Fruit fly (Drosophila melanogaster): ENCODE results near the gene CG32756.

DNA sequence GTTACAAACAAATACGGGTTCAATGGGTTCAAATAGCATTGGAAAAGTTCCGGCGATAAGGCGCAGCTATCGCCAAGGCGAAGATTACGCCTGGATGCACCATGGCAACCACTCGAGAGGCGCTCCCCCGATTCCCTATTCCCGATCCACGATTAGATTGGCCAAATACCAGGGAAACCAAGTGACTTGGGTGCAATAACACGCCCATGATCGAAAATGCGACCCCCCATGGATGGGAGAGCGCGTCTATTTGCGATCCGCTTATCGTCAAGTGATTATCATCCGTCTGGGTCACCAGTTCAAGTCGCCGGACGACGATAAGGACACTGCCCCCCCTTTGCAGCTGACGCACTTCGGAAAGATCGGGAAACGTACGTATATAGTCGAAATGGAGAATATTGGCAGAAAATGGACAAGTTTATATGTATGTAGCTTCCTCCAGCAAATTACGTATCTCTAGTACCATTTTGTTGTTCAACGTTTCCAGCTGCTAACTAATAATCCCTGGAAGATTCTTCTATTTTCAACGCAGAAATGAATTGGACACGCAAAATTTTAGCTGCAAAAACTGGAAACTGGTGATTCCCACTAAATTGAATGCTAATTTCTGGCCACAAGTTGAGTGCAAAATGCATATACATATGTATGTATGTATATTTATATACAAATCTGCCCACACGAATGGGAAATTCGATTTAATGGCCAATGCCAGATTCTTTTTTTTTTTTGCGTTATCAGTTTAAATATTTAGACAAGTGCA lies 30.3 kb upstream of the CG32756 start:
- no peak for TF ChIP-seq zf30C (GFP tag; optimal IDR thresholded peaks at IDR 0.05)
- no peak for TF ChIP-seq amos (GFP tag; IDR thresholded peaks at IDR 0.05; ENCODE audit: partially characterized antibody)
- TF ChIP-seq Dek (tag; optimal IDR thresholded peaks at IDR 0.05), result no peak
- TF ChIP-seq tgo (GFP tag; IDR thresholded peaks at IDR 0.05), result no peak
- no peak for TF ChIP-seq lmd (GFP tag; IDR thresholded peaks at IDR 0.05)
- TF ChIP-seq Kr (GFP tag; optimal IDR thresholded peaks at IDR 0.05), result no peak
- TF ChIP-seq CG10321 (GFP tag; IDR thresholded peaks at IDR 0.05), result no peak
- no peak for TF ChIP-seq Eip74EF (GFP tag; optimal IDR thresholded peaks at IDR 0.05)
- TF ChIP-seq bigmax (GFP tag; optimal IDR thresholded peaks at IDR 0.05), result no peak
- TF ChIP-seq run (tag; optimal IDR thresholded peaks at IDR 0.05), result no peak
